Worm (Caenorhabditis elegans) whole organism, mixed stage, embryonic: ENCODE data around the gene Y54G2A.15.

Experiments
- M03D4.4 ChIP-seq: sonication (generic microtip); optimal IDR thresholded peaks from 2 replicates; lab custom pipeline; 2017; ENCODE audit warnings: mild to moderate bottlenecking, missing genetic modification characterization, missing compliant biosample characterization
- bed-3 ChIP-seq: fragments of 200-800 bp; sonication (Bioruptor generic); optimal IDR thresholded peaks from 3 replicates; lab custom pipeline; 2018; ENCODE audit warnings: mild to moderate bottlenecking, missing genetic modification characterization, moderate library complexity, missing compliant biosample characterization
- blmp-1 ChIP-seq: fragments of 150-350 bp; optimal IDR thresholded peaks from 2 replicates; lab custom pipeline; 2014; ENCODE audit warnings: missing biosample characterization, missing genetic modification characterization
- ceh-39 ChIP-seq: fragments of 150-350 bp; optimal IDR thresholded peaks from 2 replicates; lab custom pipeline; 2014; ENCODE audit warnings: missing biosample characterization, missing genetic modification characterization
- ceh-43 ChIP-seq: fragments of 200-800 bp; sonication (Bioruptor generic); optimal IDR thresholded peaks from 2 replicates; lab custom pipeline; 2018; ENCODE audit warnings: mild to moderate bottlenecking, missing genetic modification characterization, moderate library complexity, missing compliant biosample characterization
- ceh-83 ChIP-seq: fragments of 200-800 bp; sonication (Bioruptor generic); optimal IDR thresholded peaks from 2 replicates; lab custom pipeline; 2018; ENCODE audit warnings: mild to moderate bottlenecking, missing genetic modification characterization, missing compliant biosample characterization
- cnd-1 ChIP-seq: fragments of 200-800 bp; sonication (Bioruptor generic); optimal IDR thresholded peaks from 2 replicates; lab custom pipeline; 2018; ENCODE audit warnings: mild to moderate bottlenecking, missing genetic modification characterization, missing compliant biosample characterization
- elt-1 ChIP-seq: sonication (generic microtip); optimal IDR thresholded peaks from 2 replicates; lab custom pipeline; 2017; ENCODE audit warnings: missing genetic modification characterization, mild to moderate bottlenecking, missing compliant biosample characterization, antibody characterized with exemption, moderate library complexity, borderline replicate concordance; ENCODE audit not compliant: insufficient read depth
- flh-1 ChIP-seq: fragments of 200-800 bp; sonication (Bioruptor generic); optimal IDR thresholded peaks from 2 replicates; lab custom pipeline; 2018; ENCODE audit warnings: mild to moderate bottlenecking, missing genetic modification characterization, moderate library complexity, missing compliant biosample characterization
- ham-2 ChIP-seq: fragments of 200-800 bp; sonication (Bioruptor generic); optimal IDR thresholded peaks from 2 replicates; lab custom pipeline; 2018; ENCODE audit warnings: mild to moderate bottlenecking, missing genetic modification characterization, missing compliant biosample characterization
- lin-13 ChIP-seq: fragments of 150-350 bp; optimal IDR thresholded peaks from 2 replicates; lab custom pipeline; 2014; ENCODE audit warnings: missing biosample characterization, missing genetic modification characterization
- lsy-2 ChIP-seq: fragments of 150-350 bp; optimal IDR thresholded peaks from 2 replicates; lab custom pipeline; 2014; ENCODE audit warnings: missing biosample characterization, missing genetic modification characterization
- mep-1 ChIP-seq: fragments of 150-350 bp; optimal IDR thresholded peaks from 2 replicates; lab custom pipeline; 2017; ENCODE audit warnings: missing biosample characterization, missing genetic modification reagents, missing genetic modification characterization, inconsistent platforms
- mls-2 ChIP-seq: sonication (generic microtip); optimal IDR thresholded peaks from 2 replicates; lab custom pipeline; 2016; ENCODE audit warnings: mild to moderate bottlenecking, missing genetic modification characterization, moderate library complexity, missing compliant biosample characterization
- nhr-12 ChIP-seq: fragments of 150-350 bp; optimal IDR thresholded peaks from 2 replicates; lab custom pipeline; 2014; ENCODE audit warnings: missing biosample characterization, missing genetic modification characterization
- nhr-2 ChIP-seq: fragments of 150-350 bp; optimal IDR thresholded peaks from 2 replicates; lab custom pipeline; 2014; ENCODE audit warnings: missing biosample characterization, missing genetic modification characterization
- nhr-237 ChIP-seq: fragments of 150-350 bp; optimal IDR thresholded peaks from 2 replicates; lab custom pipeline; 2014; ENCODE audit warnings: missing biosample characterization, missing genetic modification characterization
- nhr-28 ChIP-seq: fragments of 150-350 bp; optimal IDR thresholded peaks from 2 replicates; lab custom pipeline; 2014; ENCODE audit warnings: missing biosample characterization, missing genetic modification characterization
- nhr-76 ChIP-seq: sonication (generic microtip); optimal IDR thresholded peaks from 2 replicates; lab custom pipeline; 2017; ENCODE audit warnings: missing biosample characterization, missing genetic modification characterization
- pha-4 ChIP-seq: fragments of 150-350 bp; optimal IDR thresholded peaks from 2 replicates; lab custom pipeline; 2018; ENCODE audit warnings: missing biosample characterization, missing genetic modification reagents, missing genetic modification characterization
- sem-2 ChIP-seq: fragments of 200-800 bp; sonication (Bioruptor generic); optimal IDR thresholded peaks from 2 replicates; lab custom pipeline; 2018; ENCODE audit warnings: mild to moderate bottlenecking, missing genetic modification characterization, missing compliant biosample characterization
- snpc-4 ChIP-seq: fragments of 150-350 bp; optimal IDR thresholded peaks from 2 replicates; lab custom pipeline; 2014; ENCODE audit warnings: missing biosample characterization, missing genetic modification characterization
- sptf-1 ChIP-seq: sonication (generic microtip); optimal IDR thresholded peaks from 2 replicates; lab custom pipeline; 2017; ENCODE audit warnings: mild to moderate bottlenecking, missing genetic modification characterization, moderate library complexity, missing compliant biosample characterization
- tbx-8 ChIP-seq: fragments of 200-800 bp; sonication (Bioruptor generic); optimal IDR thresholded peaks from 2 replicates; lab custom pipeline; 2018; ENCODE audit warnings: mild to moderate bottlenecking, missing genetic modification characterization, moderate library complexity, missing compliant biosample characterization
- unc-120 ChIP-seq: sonication (generic microtip); optimal IDR thresholded peaks from 2 replicates; lab custom pipeline; 2017; ENCODE audit warnings: missing genetic modification characterization, missing compliant biosample characterization; ENCODE audit not compliant: poor library complexity, severe bottlenecking
- unc-39 ChIP-seq: fragments of 150-350 bp; optimal IDR thresholded peaks from 2 replicates; lab custom pipeline; 2014; ENCODE audit warnings: missing biosample characterization, missing genetic modification characterization
- unc-62 ChIP-seq: fragments of 150-350 bp; optimal IDR thresholded peaks from 2 replicates; lab custom pipeline; 2014; ENCODE audit warnings: missing biosample characterization, missing genetic modification reagents, missing genetic modification characterization
- zip-8 ChIP-seq: fragments of 150-350 bp; optimal IDR thresholded peaks from 2 replicates; lab custom pipeline; 2014; ENCODE audit warnings: missing biosample characterization, missing genetic modification characterization
- ztf-11 ChIP-seq: fragments of 150-350 bp; optimal IDR thresholded peaks from 2 replicates; lab custom pipeline; 2014; ENCODE audit warnings: missing biosample characterization, missing genetic modification characterization

Y54G2A.15 gene

ce11 chrIV:2825460-2826103 lies 18.2 kb downstream of the Y54G2A.15 start:
- TF ChIP-seq ceh-83 (GFP tag; lab: Kevin White, UChicago) (peak; percentile 3), nhr-28 (tag; lab: Kevin White, UChicago) (no peak)

ce11 chrIV:2823446-2823845 lies 20.3 kb downstream of the Y54G2A.15 start, which contains the start of gene clec-80:
clec-80 (plus strand) TSS chrIV:2823746.
- TF ChIP-seq nhr-28 (tag; lab: Kevin White, UChicago) = no peak
- TF ChIP-seq nhr-12 = no peak
- TF ChIP-seq nhr-2 = no peak

DNA sequence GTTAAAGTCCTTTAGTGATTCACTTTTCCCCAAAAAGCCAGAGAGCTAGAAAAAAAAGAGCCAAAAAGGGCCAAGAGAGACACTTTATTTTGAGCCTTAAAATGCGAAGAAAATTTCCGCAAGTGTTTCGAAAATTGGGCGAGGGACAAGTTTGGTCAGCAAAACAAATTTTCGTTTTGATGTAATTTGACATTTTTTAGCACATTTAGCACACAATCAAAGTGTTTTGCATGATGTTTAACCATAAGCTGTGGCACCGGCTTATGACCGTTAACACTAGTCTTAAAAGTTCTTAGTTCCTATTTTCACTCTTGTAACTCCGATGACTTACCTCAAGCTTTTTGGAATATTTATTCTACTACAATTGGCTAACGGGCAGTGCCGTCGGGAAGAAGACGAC lies 23.4 kb downstream of the Y54G2A.15 start, which contains the start of gene Y54G2A.37:
Gene Y54G2A.37, plus strand, starts transcription at position 301 of the 400 bp plus-strand sequence.
- no peak for TF ChIP-seq sptf-1 (tag; lab: Kevin White, UChicago)

- TF ChIP-seq cnd-1 (tag; lab: Kevin White, UChicago) (no peak), lsy-2 (no peak), nhr-76 (tag; lab: Kevin White, UChicago) (no peak), flh-1 (GFP tag; lab: Kevin White, UChicago) (no peak), mep-1 (no peak), sem-2 (no peak), mls-2 (tag; lab: Kevin White, UChicago) (no peak), blmp-1 (tag; lab: Kevin White, UChicago) (no peak), unc-120 (no peak), nhr-12 (no peak), ceh-43 (GFP tag; lab: Kevin White, UChicago) (no peak), M03D4.4 (no peak), unc-39 (tag; lab: Kevin White, UChicago) (no peak), ceh-83 (GFP tag; lab: Kevin White, UChicago) (no peak)
Measured at ce11 chrIV:2819633-2820032, 24.1 kb downstream of the Y54G2A.15 start, which contains the start of gene Y54G2A.13. Y54G2A.13 (minus strand) TSS chrIV:2819733.

DNA sequence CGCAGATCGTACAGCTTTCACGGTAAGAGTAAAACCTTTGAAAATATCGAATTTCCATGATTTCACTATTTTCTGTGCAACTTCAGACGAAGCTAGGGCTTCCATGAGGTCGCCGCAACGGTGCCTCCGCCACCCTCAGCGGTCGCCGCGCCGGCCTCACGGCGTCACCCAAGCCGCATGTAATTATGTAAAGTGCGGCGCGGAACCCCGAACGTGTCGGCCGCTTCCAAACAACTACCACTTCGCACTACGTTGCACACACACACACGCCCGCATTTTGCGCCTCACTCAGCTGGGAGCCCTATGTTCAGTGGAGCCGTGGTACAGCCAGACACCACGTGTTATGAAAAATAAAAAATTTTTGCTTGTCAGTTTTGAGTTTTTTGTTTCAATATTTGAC lies 26.7 kb downstream of the Y54G2A.15 start:
- TF ChIP-seq snpc-4 (tag; lab: Kevin White, UChicago) = no peak
- no peak for TF ChIP-seq unc-62 (GFP tag; lab: Kevin White, UChicago)
- TF ChIP-seq lin-13 (tag; lab: Kevin White, UChicago) = no peak
- TF ChIP-seq sem-2 = no peak
- no peak for TF ChIP-seq blmp-1 (tag; lab: Kevin White, UChicago)

- TF ChIP-seq ztf-11 (tag; lab: Kevin White, UChicago) = no peak
- no peak for TF ChIP-seq M03D4.4
- peak; percentile 27 for TF ChIP-seq ham-2 (GFP tag; lab: Kevin White, UChicago)
- TF ChIP-seq elt-1 (tag; lab: Kevin White, UChicago) = peak; percentile 13
- TF ChIP-seq blmp-1 (tag; lab: Kevin White, UChicago) = peak; percentile 88
- TF ChIP-seq zip-8 = no peak
- TF ChIP-seq nhr-76 (tag; lab: Kevin White, UChicago) = no peak
Measured at ce11 chrIV:2809208-2809607, 34.6 kb downstream of the Y54G2A.15 start, which contains the start of gene Y54G2A.76. Y54G2A.76 (plus strand) TSS chrIV:2809410.

DNA sequence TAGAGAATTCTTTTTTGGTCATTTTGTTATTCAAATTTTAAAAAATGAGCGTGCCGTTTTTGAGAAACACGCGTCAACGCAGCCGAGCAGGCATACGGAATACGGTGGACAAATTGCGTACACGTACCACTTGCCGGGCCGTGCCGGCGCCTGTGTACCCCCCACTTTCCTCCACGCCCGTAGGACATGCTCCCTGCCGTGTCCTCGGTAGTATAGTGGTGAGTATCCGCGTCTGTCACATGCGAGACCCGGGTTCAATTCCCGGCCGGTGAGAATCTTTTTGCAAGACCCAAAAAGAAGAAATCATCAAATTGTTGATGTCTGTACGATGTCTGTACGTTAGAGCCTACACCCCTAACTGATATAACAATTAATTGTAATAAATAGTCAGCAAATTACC lies 35.6 kb downstream of the Y54G2A.15 start:
- TF ChIP-seq snpc-4 (tag; lab: Kevin White, UChicago) (no peak), ceh-83 (GFP tag; lab: Kevin White, UChicago) (no peak), pha-4 (tag; lab: Kevin White, UChicago) (no peak), ham-2 (GFP tag; lab: Kevin White, UChicago) (no peak), bed-3 (no peak), mep-1 (no peak), unc-62 (GFP tag; lab: Kevin White, UChicago) (no peak), nhr-12 (no peak), ceh-39 (tag; lab: Kevin White, UChicago) (no peak), nhr-237 (tag; lab: Kevin White, UChicago) (no peak), tbx-8 (GFP tag; lab: Kevin White, UChicago) (no peak), zip-8 (no peak), unc-39 (tag; lab: Kevin White, UChicago) (no peak), flh-1 (GFP tag; lab: Kevin White, UChicago) (no peak), ztf-11 (tag; lab: Kevin White, UChicago) (no peak), lsy-2 (no peak)
